Worm (Caenorhabditis elegans): ENCODE measurements around the gene rpn-13.

DNA sequence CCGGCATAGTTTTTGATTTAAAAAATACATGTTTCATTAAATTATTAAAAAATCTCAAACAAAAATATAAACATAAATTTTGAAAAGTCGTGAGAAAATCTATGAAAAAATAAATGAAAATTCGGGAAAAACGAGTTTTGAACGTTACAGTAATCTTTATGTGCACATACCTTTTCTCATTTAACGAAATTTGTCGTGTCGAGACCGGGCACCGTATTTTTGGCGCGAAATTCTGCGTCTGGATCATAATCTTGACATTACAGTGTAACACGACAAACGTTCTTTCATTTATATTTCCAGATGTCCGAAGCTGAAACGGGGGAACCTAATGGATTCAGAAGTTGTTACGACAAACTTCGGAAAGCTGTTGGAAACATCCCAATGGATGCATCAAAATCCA, 47.8 kb upstream of the rpn-13 start, which contains the start of gene C16A3.2:
- TF ChIP-seq lin-35 (GFP tag; optimal IDR thresholded peaks at IDR 0.05) (no peak), dpff-1 (tag; optimal IDR thresholded peaks at IDR 0.05) (no peak), cebp-1 (GFP tag; IDR thresholded peaks at IDR 0.05) (no peak), cebp-1 (tag; optimal IDR thresholded peaks at IDR 0.05) (no peak)

Data from whole organism, young adult.